Worm (Caenorhabditis elegans) whole organism, L4/young adult: ENCODE measurements around the gene tag-244.

Experiments
- W03F9.2 ChIP-seq: fragments of 150-350 bp; optimal IDR thresholded peaks from 2 replicates; lab custom pipeline; 2014; ENCODE audit warnings: missing biosample characterization, missing genetic modification characterization
- dao-5 ChIP-seq: sonication (generic microtip); optimal IDR thresholded peaks from 2 replicates; lab custom pipeline; 2016; ENCODE audit warnings: missing genotype, missing genetic modification characterization, moderate library complexity, missing compliant biosample characterization
- him-1 ChIP-seq: sonication (generic microtip); optimal IDR thresholded peaks from 2 replicates; lab custom pipeline; 2016; ENCODE audit warnings: missing genotype, missing genetic modification reagents, missing genetic modification characterization, missing compliant biosample characterization

- TF ChIP-seq him-1: no peak
- TF ChIP-seq dao-5: no peak
- TF ChIP-seq W03F9.2 (tag; lab: Kevin White, UChicago): no peak
These were observed 4.5 kb downstream of the tag-244 start, which contains the start of gene C34H4.1 for ce11 chrIV:1555021-1555720.
